Fruit fly (Drosophila melanogaster) whole organism, wandering third instar larva: ENCODE measurements around the gene CG31199.

Experiments used
- CrebA ChIP-seq: fragments of 200-800 bp; sonication (Bioruptor generic); optimal IDR thresholded peaks from 2 replicates; lab custom pipeline; 2016; ENCODE audit warnings: missing biosample characterization, mild to moderate bottlenecking, missing genetic modification characterization, borderline replicate concordance
- HLH106 ChIP-seq: fragments of 200-800 bp; optimal IDR thresholded peaks from 3 replicates; lab custom pipeline; 2019; ENCODE audit warnings: missing biosample characterization, mild to moderate bottlenecking, missing genetic modification characterization, moderate library complexity
- Hr83 ChIP-seq: fragments of 200-300 bp; sonication (Bioruptor generic); optimal IDR thresholded peaks from 2 replicates; lab custom pipeline; 2016; ENCODE audit warnings: missing biosample characterization, mild to moderate bottlenecking, missing genetic modification characterization, moderate library complexity; ENCODE audit not compliant: poor library complexity, severe bottlenecking
- Jra ChIP-seq: sonication (Bioruptor generic); optimal IDR thresholded peaks from 2 replicates; lab custom pipeline; 2016; ENCODE audit warnings: missing biosample characterization, missing genetic modification characterization
- N ChIP-seq: fragments of >200 bp; optimal IDR thresholded peaks from 2 replicates; lab custom pipeline; 2018; ENCODE audit warnings: missing biosample characterization, missing external identifiers, missing genetic modification characterization
- OdsH ChIP-seq: fragments of 200-800 bp; sonication (Bioruptor generic); optimal IDR thresholded peaks from 2 replicates; lab custom pipeline; 2016; ENCODE audit warnings: missing biosample characterization, mild to moderate bottlenecking, missing genetic modification characterization
- lola ChIP-seq: fragments of >200 bp; optimal IDR thresholded peaks from 2 replicates; lab custom pipeline; 2017; ENCODE audit warnings: missing biosample characterization, missing genetic modification characterization
- psq ChIP-seq: fragments of 200-800 bp; sonication (Bioruptor generic); optimal IDR thresholded peaks from 3 replicates; lab custom pipeline; 2017; ENCODE audit warnings: missing biosample characterization, mild to moderate bottlenecking, missing genetic modification characterization, moderate library complexity
- sv ChIP-seq: fragments of 200-800 bp; sonication (Bioruptor generic); optimal IDR thresholded peaks from 3 replicates; lab custom pipeline; 2016; ENCODE audit warnings: missing biosample characterization, missing genetic modification characterization
- usp ChIP-seq: fragments of >200 bp; optimal IDR thresholded peaks from 2 replicates; lab custom pipeline; 2017; ENCODE audit warnings: missing biosample characterization, missing genetic modification characterization

- peak; percentile 79 for TF ChIP-seq psq
- no peak for TF ChIP-seq lola (GFP tag; lab: Kevin White, UChicago)
- TF ChIP-seq HLH106 (tag; lab: Kevin White, UChicago), result peak; percentile 3
- peak; percentile 92 for TF ChIP-seq CrebA (GFP tag; lab: Kevin White, UChicago)
- TF ChIP-seq Jra (GFP tag; lab: Kevin White, UChicago), result peak; percentile 47
- peak; percentile 25 for TF ChIP-seq N (GFP tag; lab: Kevin White, UChicago)
- no peak for TF ChIP-seq sv
- peak; percentile 1 for TF ChIP-seq Hr83 (GFP tag; lab: Kevin White, UChicago)
- no peak for TF ChIP-seq usp (GFP tag; lab: Kevin White, UChicago)
- no peak for TF ChIP-seq OdsH (GFP tag; lab: Kevin White, UChicago)
These were observed 39.0 kb upstream of the CG31199 start for dm6 chr3R:20782655-20783105.
